Fruit fly (Drosophila melanogaster) whole organism, embryonic: ENCODE results near the gene Gss1.

Experiments used
- Aef1 ChIP-seq: fragments of 200-800 bp; sonication (Bioruptor generic); IDR thresholded peaks from 3 replicates; pipeline ENCODE4 v1.3.6; 2022; ENCODE audit warnings: missing biosample characterization, missing genetic modification characterization
- B-H2 ChIP-seq: fragments of 200-800 bp; sonication (Bioruptor generic); optimal IDR thresholded peaks from 2 replicates; lab custom pipeline; 2018; ENCODE audit warnings: missing biosample characterization, mild to moderate bottlenecking, missing genetic modification characterization
- CG1024 ChIP-seq: fragments of 200-800 bp; sonication (Bioruptor generic); IDR thresholded peaks from 2 replicates; pipeline ENCODE4 v1.3.6; 2022; ENCODE audit warnings: missing biosample characterization, missing genetic modification characterization
- CG10462 ChIP-seq: fragments of 200-800 bp; sonication (Bioruptor generic); optimal IDR thresholded peaks from 2 replicates; lab custom pipeline; 2016; ENCODE audit warnings: missing biosample characterization, missing genetic modification characterization
- CG11456 ChIP-seq: fragments of 200-800 bp; sonication (Bioruptor generic); IDR thresholded peaks from 3 replicates; pipeline ENCODE4 v1.3.6; 2022; ENCODE audit warnings: missing biosample characterization, missing genetic modification characterization
- CG11560 ChIP-seq: fragments of 200-800 bp; sonication (Bioruptor generic); IDR thresholded peaks from 3 replicates; pipeline ENCODE4 v1.3.6; 2022; ENCODE audit warnings: missing biosample characterization, missing genetic modification characterization
- CG11696 ChIP-seq: fragments of 200-800 bp; sonication (Bioruptor generic); IDR thresholded peaks from 2 replicates; pipeline ENCODE4 v1.3.6; 2022; ENCODE audit warnings: missing biosample characterization, missing genetic modification characterization
- CG11723 ChIP-seq: fragments of 200-800 bp; sonication (Bioruptor generic); optimal IDR thresholded peaks from 2 replicates; lab custom pipeline; 2017; ENCODE audit warnings: missing biosample characterization, mild to moderate bottlenecking, missing genetic modification characterization
- CG13287 ChIP-seq: fragments of 200-800 bp; sonication (Bioruptor generic); IDR thresholded peaks from 2 replicates; pipeline ENCODE4 v1.3.6; 2022; ENCODE audit warnings: missing biosample characterization, missing genetic modification characterization; ENCODE audit not compliant: partially characterized antibody
- CG13296 ChIP-seq: fragments of 200-800 bp; sonication (Bioruptor generic); optimal IDR thresholded peaks from 3 replicates; lab custom pipeline; 2018; ENCODE audit warnings: missing biosample characterization, mild to moderate bottlenecking, missing genetic modification characterization
- CG13624 ChIP-seq: fragments of 200-800 bp; sonication (Bioruptor generic); optimal IDR thresholded peaks from 2 replicates; lab custom pipeline; 2016; ENCODE audit warnings: missing biosample characterization, missing genetic modification characterization
- CG17186 ChIP-seq: fragments of 200-800 bp; sonication (Bioruptor generic); optimal IDR thresholded peaks from 3 replicates; lab custom pipeline; 2017; ENCODE audit warnings: missing biosample characterization, missing genetic modification reagents, missing genetic modification characterization
- CG17568 ChIP-seq: fragments of 200-800 bp; sonication (Bioruptor generic); optimal IDR thresholded peaks from 2 replicates; lab custom pipeline; 2018; ENCODE audit warnings: missing biosample characterization, mild to moderate bottlenecking, missing genetic modification characterization, moderate library complexity
- CG17612 ChIP-seq: fragments of 200-800 bp; sonication (Bioruptor generic); IDR thresholded peaks from 2 replicates; pipeline ENCODE4 v1.3.6; 2022; ENCODE audit warnings: missing biosample characterization, missing genetic modification characterization
- CG2712 ChIP-seq: fragments of 200-800 bp; optimal IDR thresholded peaks from 3 replicates; lab custom pipeline; 2019; ENCODE audit warnings: missing biosample characterization, mild to moderate bottlenecking, missing genetic modification characterization, moderate library complexity
- CG2875 ChIP-seq: fragments of 200-800 bp; sonication (Bioruptor generic); optimal IDR thresholded peaks from 2 replicates; lab custom pipeline; 2017; ENCODE audit warnings: missing biosample characterization, mild to moderate bottlenecking, missing genetic modification characterization, missing genetic modification reagents
- CG34376 ChIP-seq: fragments of 200-800 bp; sonication (Bioruptor generic); optimal IDR thresholded peaks from 2 replicates; lab custom pipeline; 2018; ENCODE audit warnings: missing biosample characterization, mild to moderate bottlenecking, missing genetic modification characterization
- CG4282 ChIP-seq: fragments of 200-800 bp; sonication (Bioruptor generic); optimal IDR thresholded peaks from 2 replicates; lab custom pipeline; 2016; ENCODE audit warnings: missing biosample characterization, missing genetic modification characterization
- CG4730 ChIP-seq: fragments of 200-800 bp; sonication (Bioruptor generic); IDR thresholded peaks from 2 replicates; pipeline ENCODE4 v1.3.6; 2022; ENCODE audit warnings: missing biosample characterization, missing genetic modification characterization
- CG4820 ChIP-seq: fragments of 200-800 bp; sonication (Bioruptor generic); optimal IDR thresholded peaks from 3 replicates; lab custom pipeline; 2016; ENCODE audit warnings: missing biosample characterization, missing genetic modification characterization
- CG6254 ChIP-seq: fragments of 200-800 bp; sonication (Bioruptor generic); optimal IDR thresholded peaks from 3 replicates; lab custom pipeline; 2017; ENCODE audit warnings: mild to moderate bottlenecking, missing biosample characterization, missing genetic modification reagents, missing genetic modification characterization
- CG7357 ChIP-seq: fragments of 200-800 bp; sonication (Bioruptor generic); IDR thresholded peaks from 3 replicates; pipeline ENCODE4 v1.3.6; 2022; ENCODE audit warnings: missing biosample characterization, missing genetic modification characterization
- D ChIP-seq, 2 experiments: fragments of 200-800 bp in 1 of 2; fragments of >200 bp in 1 of 2; sonication (Bioruptor generic) in 1 of 2; optimal IDR thresholded peaks; 2 replicates in 1 of 2; 3 replicates in 1 of 2; lab custom pipeline; 2017; ENCODE audit warnings: mild to moderate bottlenecking in 1 of 2, missing biosample characterization in 1 of 2, missing genetic modification characterization in 1 of 2, missing genetic modification reagents in 1 of 2
- Deaf1 ChIP-seq: fragments of 200-800 bp; optimal IDR thresholded peaks from 3 replicates; lab custom pipeline; 2019; ENCODE audit warnings: missing biosample characterization, mild to moderate bottlenecking, missing genetic modification characterization, moderate library complexity
- Dip3 ChIP-seq: fragments of 200-800 bp; sonication (Bioruptor generic); optimal IDR thresholded peaks from 3 replicates; lab custom pipeline; 2016; ENCODE audit warnings: missing biosample characterization, missing genetic modification characterization
- Eip74EF ChIP-seq, 2 experiments: fragments of 200-800 bp in 1 of 2; fragments of >200 bp in 1 of 2; sonication (Bioruptor generic) in 1 of 2; optimal IDR thresholded peaks; 2 replicates each; lab custom pipeline; 2017 to 2019; ENCODE audit warnings: missing biosample characterization in 2 of 2, missing genetic modification characterization in 2 of 2, mild to moderate bottlenecking in 1 of 2, moderate library complexity in 1 of 2
- MBD-R2 ChIP-seq: fragments of 200-800 bp; sonication (Bioruptor generic); IDR thresholded peaks from 2 replicates; pipeline ENCODE4 v1.3.6; 2022; ENCODE audit warnings: missing biosample characterization, missing genetic modification characterization
- Mes4 ChIP-seq: fragments of 200-800 bp; sonication (Bioruptor generic); optimal IDR thresholded peaks from 2 replicates; lab custom pipeline; 2016; ENCODE audit warnings: missing biosample characterization, missing genetic modification characterization
- NFAT ChIP-seq: fragments of 200-800 bp; sonication (Bioruptor generic); IDR thresholded peaks from 2 replicates; pipeline ENCODE4 v1.3.6; 2022; ENCODE audit warnings: missing biosample characterization, missing genetic modification characterization
- Nf-YA ChIP-seq: fragments of 200-800 bp; sonication (Bioruptor generic); IDR thresholded peaks from 2 replicates; pipeline ENCODE4 v1.3.6; 2022; ENCODE audit warnings: missing biosample characterization, missing genetic modification characterization
- Oaz ChIP-seq: fragments of 200-800 bp; sonication (Bioruptor generic); IDR thresholded peaks from 2 replicates; pipeline ENCODE4 v1.3.6; 2022; ENCODE audit warnings: missing biosample characterization, missing genetic modification characterization
- Opbp ChIP-seq: fragments of 200-800 bp; sonication (Bioruptor generic); IDR thresholded peaks from 3 replicates; pipeline ENCODE4 v1.3.6; 2022; ENCODE audit warnings: missing biosample characterization, missing genetic modification characterization; ENCODE audit not compliant: partially characterized antibody
- Sox102F ChIP-seq: fragments of 200-800 bp; sonication (Bioruptor generic); optimal IDR thresholded peaks from 2 replicates; lab custom pipeline; 2018; ENCODE audit warnings: missing biosample characterization, mild to moderate bottlenecking, missing genetic modification characterization, moderate library complexity
- Usf ChIP-seq: fragments of 200-800 bp; sonication (Bioruptor generic); optimal IDR thresholded peaks from 2 replicates; lab custom pipeline; 2017; ENCODE audit warnings: missing genotype, missing biosample characterization, missing genetic modification characterization
- Vsx1 ChIP-seq: fragments of 200-800 bp; sonication (Bioruptor generic); optimal IDR thresholded peaks from 2 replicates; lab custom pipeline; 2017; ENCODE audit warnings: missing biosample characterization, mild to moderate bottlenecking, missing genetic modification characterization, missing genetic modification reagents
- ap ChIP-seq: fragments of 200-800 bp; sonication (Bioruptor generic); IDR thresholded peaks from 2 replicates; pipeline ENCODE4 v1.3.6; 2022; ENCODE audit warnings: missing biosample characterization, missing genetic modification characterization
- bbx ChIP-seq: fragments of 200-800 bp; sonication (Bioruptor generic); IDR thresholded peaks from 2 replicates; pipeline ENCODE4 v1.3.6; 2022; ENCODE audit warnings: missing biosample characterization, missing genetic modification characterization; ENCODE audit not compliant: partially characterized antibody
- bsh ChIP-seq, 2 experiments: fragments of 200-800 bp; sonication (Bioruptor generic); optimal IDR thresholded peaks; 2 replicates each; lab custom pipeline; 2017 to 2018; ENCODE audit warnings: mild to moderate bottlenecking in 2 of 2, missing biosample characterization in 2 of 2, missing genetic modification characterization in 2 of 2, moderate library complexity in 1 of 2
- chinmo ChIP-seq: fragments of 200-800 bp; sonication (Bioruptor generic); IDR thresholded peaks from 4 replicates; pipeline ENCODE4 v1.3.6; 2022; ENCODE audit warnings: missing biosample characterization, missing genetic modification characterization; ENCODE audit not compliant: partially characterized antibody
- dan ChIP-seq: fragments of 200-800 bp; sonication (Bioruptor generic); IDR thresholded peaks from 2 replicates; pipeline ENCODE4 v1.3.6; 2022; ENCODE audit warnings: missing biosample characterization, missing genetic modification characterization
- dmrt11E ChIP-seq: fragments of 200-800 bp; sonication (Bioruptor generic); optimal IDR thresholded peaks from 3 replicates; lab custom pipeline; 2018; ENCODE audit warnings: missing biosample characterization, mild to moderate bottlenecking, missing genetic modification characterization, moderate library complexity
- gsb-n ChIP-seq: fragments of 200-800 bp; sonication (Bioruptor generic); optimal IDR thresholded peaks from 3 replicates; lab custom pipeline; 2018; ENCODE audit warnings: missing biosample characterization, mild to moderate bottlenecking, missing genetic modification characterization
- ind ChIP-seq: fragments of 200-800 bp; sonication (Bioruptor generic); optimal IDR thresholded peaks from 3 replicates; lab custom pipeline; 2016; ENCODE audit warnings: missing biosample characterization, missing genetic modification characterization
- jing ChIP-seq: fragments of 200-800 bp; sonication (Bioruptor generic); optimal IDR thresholded peaks from 2 replicates; lab custom pipeline; 2018; ENCODE audit warnings: missing biosample characterization, mild to moderate bottlenecking, missing genetic modification characterization
- mirr ChIP-seq: fragments of 200-800 bp; sonication (Bioruptor generic); optimal IDR thresholded peaks from 3 replicates; lab custom pipeline; 2018; ENCODE audit warnings: missing biosample characterization, mild to moderate bottlenecking, missing genetic modification characterization
- odd ChIP-seq: fragments of 200-800 bp; sonication (Bioruptor generic); optimal IDR thresholded peaks from 2 replicates; lab custom pipeline; 2017; ENCODE audit warnings: missing biosample characterization, mild to moderate bottlenecking, missing genetic modification characterization
- rib ChIP-seq: fragments of 200-800 bp; sonication (Bioruptor generic); IDR thresholded peaks from 2 replicates; pipeline ENCODE4 v1.3.6; 2022; ENCODE audit warnings: missing biosample characterization, missing genetic modification characterization
- sc ChIP-seq, 3 experiments: fragments of >200 bp in 2 of 3; fragments of 200-800 bp in 1 of 3; sonication (Bioruptor generic) in 1 of 3; optimal IDR thresholded peaks; 2 replicates in 2 of 3; 3 replicates in 1 of 3; lab custom pipeline; 2017; ENCODE audit warnings: mild to moderate bottlenecking in 1 of 3, missing biosample characterization in 1 of 3, missing genetic modification characterization in 1 of 3, missing genetic modification reagents in 1 of 3
- vfl ChIP-seq: fragments of 200-800 bp; sonication (Bioruptor generic); optimal IDR thresholded peaks from 2 replicates; lab custom pipeline; 2016; ENCODE audit warnings: missing biosample characterization, missing genetic modification characterization

Gss1 gene

DNA sequence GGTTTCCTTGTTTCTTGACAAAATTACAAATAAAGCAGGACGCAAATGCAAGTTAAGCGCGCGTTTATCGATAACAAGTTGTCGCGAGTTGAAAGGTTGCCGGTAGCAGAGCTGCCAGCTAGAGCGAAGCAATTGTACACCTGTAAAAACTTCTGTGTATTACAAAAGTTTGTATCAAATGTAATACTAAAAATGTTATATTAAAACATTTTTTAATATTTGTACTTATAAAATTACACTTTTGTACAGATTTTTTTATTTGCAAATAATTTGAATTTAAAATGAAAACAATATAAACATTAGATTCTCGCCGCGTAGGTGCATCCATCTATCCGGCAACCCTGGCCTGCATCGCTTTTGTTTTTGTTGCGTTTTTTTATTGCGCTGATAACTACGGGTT lies 44.7 kb upstream of the Gss1 start, which contains the start of the genes CG8142 and Ucp4A (continued):
- TF ChIP-seq bsh (GFP tag; optimal IDR thresholded peaks at IDR 0.05; lab: Kevin White, UChicago): peak; percentile 21 to 92
- peak; percentile 88 for TF ChIP-seq gsb-n
- TF ChIP-seq Vsx1: peak; percentile 68
- no peak for TF ChIP-seq CG4282 (GFP tag; lab: Kevin White, UChicago)
- 0 out of 4 replicates have a peak, but pooled peaks have one; percentile 52 for TF ChIP-seq chinmo (GFP tag; lab: Robert Waterston, UW)
- no peak for TF ChIP-seq jing
- TF ChIP-seq Dip3 (GFP tag; lab: Kevin White, UChicago): peak; percentile 62
- peak; percentile 89 for TF ChIP-seq CG7357
- peak; percentile 96 for TF ChIP-seq CG4730 (GFP tag; lab: Robert Waterston, UW)
- peak; percentile 75 for TF ChIP-seq odd (GFP tag; lab: Kevin White, UChicago)
- peak; percentile 75 for TF ChIP-seq CG34376 (GFP tag; lab: Kevin White, UChicago)
- TF ChIP-seq Aef1 (GFP tag; lab: Robert Waterston, UW): peak; percentile 96
- peak; percentile 86 for TF ChIP-seq CG10462 (GFP tag; lab: Kevin White, UChicago)
- peak; percentile 79 for TF ChIP-seq CG17612
- TF ChIP-seq CG11696 (GFP tag; lab: Robert Waterston, UW): peak; percentile 72
- peak; percentile 48 for TF ChIP-seq CG13624
- peak; percentile 91 for TF ChIP-seq Nf-YA (GFP tag; lab: Robert Waterston, UW)
- 0 out of 3 replicates have a peak, but pooled peaks have one; percentile 14 for TF ChIP-seq Opbp (GFP tag; lab: Robert Waterston, UW)
- TF ChIP-seq CG1024 (GFP tag; lab: Robert Waterston, UW): peak; percentile 85
- peak; percentile 7 for TF ChIP-seq Mes4
- peak; percentile 52 for TF ChIP-seq mirr (GFP tag; lab: Kevin White, UChicago)
- TF ChIP-seq CG11560 (tag; lab: Robert Waterston, UW): peak; percentile 85
- TF ChIP-seq ind (GFP tag; lab: Kevin White, UChicago): peak; percentile 93
- TF ChIP-seq NFAT (GFP tag; lab: Robert Waterston, UW): peak; percentile 91
- no peak; the same call in 1 of the 2 replicates for TF ChIP-seq CG13287
- peak; percentile 80 for TF ChIP-seq dan (GFP tag; lab: Robert Waterston, UW)
- TF ChIP-seq CG2712 (tag; lab: Kevin White, UChicago): peak; percentile 94
- TF ChIP-seq B-H2 (GFP tag; lab: Kevin White, UChicago): peak; percentile 85
- TF ChIP-seq CG2875 (GFP tag; lab: Kevin White, UChicago): peak; percentile 61
- TF ChIP-seq CG11456: peak; percentile 93
- no peak for TF ChIP-seq CG17568 (GFP tag; lab: Kevin White, UChicago)
- peak; percentile 67 for TF ChIP-seq Deaf1 (tag; lab: Kevin White, UChicago)
- no peak for TF ChIP-seq bbx (GFP tag; lab: Robert Waterston, UW)
- TF ChIP-seq ap (GFP tag; lab: Robert Waterston, UW): peak; percentile 93
- TF ChIP-seq rib (GFP tag; lab: Robert Waterston, UW): peak; percentile 77
- peak in 1 of 2 experiments; percentile 56 for TF ChIP-seq Eip74EF (GFP tag; optimal IDR thresholded peaks at IDR 0.05; lab: Kevin White, UChicago)
- peak; percentile 45 for TF ChIP-seq CG17186
- TF ChIP-seq CG4820 (GFP tag; lab: Kevin White, UChicago): peak; percentile 91
- TF ChIP-seq MBD-R2: peak; percentile 89
- TF ChIP-seq Sox102F: peak; percentile 92
- peak; percentile 92 for TF ChIP-seq Oaz (GFP tag; lab: Robert Waterston, UW)
- TF ChIP-seq sc (optimal IDR thresholded peaks at IDR 0.05; lab: Kevin White, UChicago): no peak
- peak; percentile 79 for TF ChIP-seq sc (GFP tag; optimal IDR thresholded peaks at IDR 0.05; lab: Kevin White, UChicago)
- peak; percentile 83 for TF ChIP-seq Usf (GFP tag; lab: Kevin White, UChicago)
- peak; percentile 66 for TF ChIP-seq CG11723 (GFP tag; lab: Kevin White, UChicago)
- TF ChIP-seq CG13296: peak; percentile 91
- peak; percentile 79 for TF ChIP-seq CG6254
- peak; percentile 91 for TF ChIP-seq dmrt11E (tag; lab: Kevin White, UChicago)
- TF ChIP-seq D (optimal IDR thresholded peaks at IDR 0.05; lab: Kevin White, UChicago): no peak
- TF ChIP-seq D (GFP tag; optimal IDR thresholded peaks at IDR 0.05; lab: Kevin White, UChicago): peak; percentile 89
- peak; percentile 72 for TF ChIP-seq vfl (GFP tag; lab: Kevin White, UChicago)
